Fruit fly (Drosophila melanogaster) whole organism: ENCODE data around the gene CG10428.

Source experiments
- CG8478 ChIP-seq: fragments of >200 bp; optimal IDR thresholded peaks from 2 replicates; lab custom pipeline; 2018; ENCODE audit warnings: inconsistent platforms
- Dll ChIP-seq: fragments of >200 bp; optimal IDR thresholded peaks from 2 replicates; lab custom pipeline; 2017
- EcR ChIP-seq, 2 experiments: fragments of >200 bp; optimal IDR thresholded peaks; 2 replicates each; lab custom pipeline; 2017; ENCODE audit warnings: missing biosample characterization in 2 of 2, missing genetic modification characterization in 2 of 2, missing genetic modification reagents in 2 of 2
- pan ChIP-seq: fragments of >200 bp; optimal IDR thresholded peaks from 2 replicates; lab custom pipeline; 2017
- psq ChIP-seq: fragments of >200 bp; optimal IDR thresholded peaks from 2 replicates; lab custom pipeline; 2017
- usp ChIP-seq: fragments of >200 bp; optimal IDR thresholded peaks from 2 replicates; lab custom pipeline; 2017; ENCODE audit warnings: missing biosample characterization, missing genetic modification characterization, mixed read lengths

Gene CG10428

DNA sequence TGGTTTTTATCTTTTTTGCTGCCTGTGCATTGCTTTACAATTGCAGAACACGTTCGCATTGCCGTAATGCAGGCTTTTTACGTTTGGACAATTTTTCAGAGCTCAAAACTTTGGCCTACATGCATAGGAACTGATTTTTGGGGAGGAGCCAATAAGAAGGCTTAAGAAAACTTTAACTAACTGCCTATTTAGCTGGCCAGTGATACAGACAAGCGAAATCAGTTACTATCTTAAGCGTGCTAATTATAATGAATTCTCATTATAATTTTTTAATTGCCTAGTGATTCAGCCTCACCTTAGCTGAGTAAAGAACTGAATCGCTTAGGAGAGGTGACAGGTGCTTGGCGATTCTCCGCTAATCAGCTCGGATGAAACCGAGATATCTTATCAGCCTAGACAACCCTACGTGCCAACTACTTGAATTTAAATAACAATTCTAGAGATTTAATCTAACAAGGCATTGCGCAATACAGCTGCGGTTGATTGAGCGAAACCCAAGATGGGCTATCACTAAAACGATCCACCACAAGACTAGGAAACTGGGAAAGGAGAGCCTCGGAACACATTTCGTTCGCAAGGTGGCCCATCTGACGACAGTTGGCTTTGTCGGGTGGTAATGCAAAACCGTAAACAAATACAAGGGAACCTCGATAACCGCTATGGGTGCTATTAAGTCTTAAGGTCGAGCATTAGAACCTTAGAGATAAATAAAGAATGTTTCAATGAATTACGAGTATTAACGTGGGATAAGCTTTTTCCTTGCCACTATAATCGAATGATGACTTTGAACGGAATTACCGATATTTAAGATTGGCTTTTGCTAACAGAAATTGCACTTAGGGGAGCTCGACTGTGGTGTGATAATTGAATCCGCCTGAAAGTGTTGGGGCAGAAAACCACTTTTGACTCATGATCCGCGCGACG is 36.8 kb downstream of the CG10428 start:
- TF ChIP-seq Dll (lab: Kevin White, UChicago), result no peak
- no peak for TF ChIP-seq CG8478 (lab: Kevin White, UChicago)
- TF ChIP-seq usp (GFP tag; lab: Kevin White, UChicago), result no peak
- TF ChIP-seq pan (lab: Kevin White, UChicago), result no peak
- TF ChIP-seq psq (lab: Kevin White, UChicago), result no peak
- TF ChIP-seq EcR (GFP tag; optimal IDR thresholded peaks at IDR 0.05; lab: Kevin White, UChicago), result no peak

DNA sequence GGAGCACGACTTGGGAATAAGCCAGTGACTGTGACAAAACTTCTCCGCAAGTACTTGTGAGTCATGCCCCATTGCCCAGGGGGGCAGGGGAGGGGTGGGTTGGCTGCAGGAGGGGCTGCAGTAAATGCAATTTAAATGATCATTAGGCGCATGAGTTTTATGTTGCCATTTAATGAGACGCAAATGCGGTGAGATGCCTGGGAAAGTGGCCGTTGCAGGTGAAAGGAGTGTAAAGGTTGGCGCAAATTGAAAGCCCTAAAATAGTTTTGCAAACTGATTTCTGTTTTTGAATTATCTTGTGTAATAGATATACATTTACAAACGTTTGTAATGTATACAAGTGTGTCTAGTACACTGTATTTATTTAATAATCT is 37.4 kb downstream of the CG10428 start:
- TF ChIP-seq Dll (lab: Kevin White, UChicago), result no peak
- no peak for TF ChIP-seq CG8478 (lab: Kevin White, UChicago)
- no peak for TF ChIP-seq psq (lab: Kevin White, UChicago)
- TF ChIP-seq pan (lab: Kevin White, UChicago), result no peak
- no peak for TF ChIP-seq EcR (GFP tag; optimal IDR thresholded peaks at IDR 0.05; lab: Kevin White, UChicago)
- TF ChIP-seq usp (GFP tag; lab: Kevin White, UChicago), result no peak

DNA sequence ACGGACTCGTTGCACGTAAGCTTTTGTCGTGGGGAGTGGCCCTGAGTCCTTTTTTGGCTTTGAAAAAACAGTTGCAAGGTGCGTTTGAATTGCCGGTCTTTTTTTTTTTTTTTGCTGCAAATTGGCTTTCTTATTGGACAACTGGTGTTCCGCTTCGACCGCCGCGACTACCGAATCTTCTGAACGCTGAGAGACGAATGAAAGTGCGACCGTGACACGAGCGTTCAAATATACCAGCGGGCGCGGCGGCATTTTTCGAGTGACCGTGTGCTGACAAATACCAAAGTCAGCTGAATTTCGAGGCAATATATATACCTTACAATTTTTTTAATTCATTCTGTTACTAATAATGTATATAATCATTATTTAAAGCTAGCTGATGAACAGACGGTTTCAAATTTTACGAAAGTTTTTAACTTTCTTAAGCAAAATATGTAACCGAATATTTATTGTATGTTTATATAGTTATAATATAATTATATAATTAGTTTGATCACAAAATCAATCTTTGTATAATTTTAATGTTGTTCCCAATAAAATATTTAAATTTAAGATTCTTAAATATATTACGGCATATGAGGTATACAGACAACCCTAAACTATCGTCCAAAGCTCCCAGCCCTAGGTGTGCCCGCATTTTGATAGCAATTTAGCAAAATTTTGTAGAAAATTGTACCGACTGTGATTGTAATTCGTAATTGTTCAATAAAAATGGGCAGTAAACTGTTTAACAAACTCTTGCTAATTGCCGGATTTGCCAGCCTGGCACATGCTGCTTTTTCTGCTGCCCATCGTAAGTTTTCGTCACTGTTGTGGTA is 38.6 kb downstream of the CG10428 start, which contains the start of the genes Swip-1 and EMC5:
Gene Swip-1 (minus strand): TSS at position 203 of the 818 bp plus-strand sequence.
Gene EMC5 (plus strand): TSS at position 630 of the 818 bp plus-strand sequence.
- no peak for TF ChIP-seq psq (lab: Kevin White, UChicago)
- TF ChIP-seq Dll (lab: Kevin White, UChicago), result no peak
- TF ChIP-seq CG8478 (lab: Kevin White, UChicago), result no peak
- no peak for TF ChIP-seq pan (lab: Kevin White, UChicago)
- no peak for TF ChIP-seq EcR (GFP tag; optimal IDR thresholded peaks at IDR 0.05; lab: Kevin White, UChicago)
- TF ChIP-seq usp (GFP tag; lab: Kevin White, UChicago), result no peak

DNA sequence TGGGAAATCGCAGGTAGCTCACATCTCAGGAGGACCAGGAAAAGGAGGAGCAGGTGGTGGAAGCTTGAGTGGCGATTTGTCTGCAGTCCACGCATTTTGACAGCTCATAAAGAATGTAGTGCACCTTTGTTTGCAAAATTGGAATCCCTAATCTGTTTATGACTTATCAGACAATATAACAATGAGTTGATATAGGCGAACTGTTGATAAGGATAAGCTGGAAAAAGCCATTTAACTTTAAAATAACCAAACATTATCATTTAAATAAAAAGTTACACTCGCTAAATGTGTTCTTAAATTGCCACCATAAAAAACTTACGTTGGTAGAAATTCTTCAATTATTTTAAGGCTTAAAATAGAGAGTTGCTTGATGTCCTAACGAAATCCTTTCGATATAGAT is 41.4 kb downstream of the CG10428 start, which contains the start of gene CG15170:
Gene CG15170 (minus strand): TSS at position 101 of the 400 bp plus-strand sequence.
- TF ChIP-seq CG8478 (lab: Kevin White, UChicago) (no peak), psq (lab: Kevin White, UChicago) (no peak), Dll (lab: Kevin White, UChicago) (no peak), pan (lab: Kevin White, UChicago) (no peak), EcR (GFP tag; optimal IDR thresholded peaks at IDR 0.05; lab: Kevin White, UChicago) (no peak), usp (GFP tag; lab: Kevin White, UChicago) (no peak)

DNA sequence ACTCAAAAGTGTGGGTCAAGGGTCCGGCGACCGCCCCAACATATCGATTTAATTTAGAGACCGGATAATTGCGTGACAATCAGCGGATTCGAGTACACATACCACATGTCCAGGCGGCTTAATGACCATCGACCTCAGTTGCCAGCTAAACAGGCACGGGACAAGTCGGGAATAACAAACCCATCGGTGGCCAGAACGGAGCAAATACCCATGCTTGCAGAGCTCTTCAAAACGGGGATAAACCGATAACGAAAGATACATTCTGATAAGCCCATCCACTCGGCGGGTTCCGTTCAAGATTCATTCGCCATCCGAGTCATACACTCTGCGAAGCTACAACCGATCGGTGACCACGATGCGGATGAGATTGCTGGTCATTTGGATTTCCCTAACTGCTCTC is 42.0 kb downstream of the CG10428 start, which contains the start of gene CG15169:
Gene CG15169 (plus strand): TSS at position 301 of the 400 bp plus-strand sequence.
- no peak for TF ChIP-seq Dll (lab: Kevin White, UChicago)
- no peak for TF ChIP-seq psq (lab: Kevin White, UChicago)
- TF ChIP-seq CG8478 (lab: Kevin White, UChicago), result no peak
- TF ChIP-seq EcR (GFP tag; optimal IDR thresholded peaks at IDR 0.05; lab: Kevin White, UChicago), result no peak
- TF ChIP-seq pan (lab: Kevin White, UChicago), result no peak
- no peak for TF ChIP-seq usp (GFP tag; lab: Kevin White, UChicago)

DNA sequence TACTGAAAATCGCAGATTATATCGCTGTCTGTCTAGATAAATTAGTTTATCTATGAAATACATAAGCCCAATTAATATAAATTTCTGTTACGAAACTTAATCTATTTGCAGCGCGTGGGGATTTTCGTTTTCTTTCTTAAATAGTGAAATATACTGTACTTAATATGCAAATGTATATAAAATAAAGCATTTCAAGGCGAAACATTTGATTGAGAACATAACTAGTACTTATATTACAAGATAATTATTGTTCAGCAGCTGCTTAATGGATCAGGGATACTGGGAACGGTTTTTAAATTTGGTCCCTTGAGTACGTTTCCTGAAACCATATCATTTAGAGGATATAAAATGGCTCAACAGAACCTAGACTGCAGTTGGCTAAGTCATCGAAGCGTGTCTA is 43.5 kb downstream of the CG10428 start, which contains the start of gene CG46465:
Gene CG46465 (plus strand): TSS at position 301 of the 400 bp plus-strand sequence.
- no peak for TF ChIP-seq psq (lab: Kevin White, UChicago)
- TF ChIP-seq Dll (lab: Kevin White, UChicago), result no peak
- no peak for TF ChIP-seq usp (GFP tag; lab: Kevin White, UChicago)
- no peak for TF ChIP-seq CG8478 (lab: Kevin White, UChicago)
- TF ChIP-seq pan (lab: Kevin White, UChicago), result no peak
- TF ChIP-seq EcR (GFP tag; optimal IDR thresholded peaks at IDR 0.05; lab: Kevin White, UChicago), result no peak

DNA sequence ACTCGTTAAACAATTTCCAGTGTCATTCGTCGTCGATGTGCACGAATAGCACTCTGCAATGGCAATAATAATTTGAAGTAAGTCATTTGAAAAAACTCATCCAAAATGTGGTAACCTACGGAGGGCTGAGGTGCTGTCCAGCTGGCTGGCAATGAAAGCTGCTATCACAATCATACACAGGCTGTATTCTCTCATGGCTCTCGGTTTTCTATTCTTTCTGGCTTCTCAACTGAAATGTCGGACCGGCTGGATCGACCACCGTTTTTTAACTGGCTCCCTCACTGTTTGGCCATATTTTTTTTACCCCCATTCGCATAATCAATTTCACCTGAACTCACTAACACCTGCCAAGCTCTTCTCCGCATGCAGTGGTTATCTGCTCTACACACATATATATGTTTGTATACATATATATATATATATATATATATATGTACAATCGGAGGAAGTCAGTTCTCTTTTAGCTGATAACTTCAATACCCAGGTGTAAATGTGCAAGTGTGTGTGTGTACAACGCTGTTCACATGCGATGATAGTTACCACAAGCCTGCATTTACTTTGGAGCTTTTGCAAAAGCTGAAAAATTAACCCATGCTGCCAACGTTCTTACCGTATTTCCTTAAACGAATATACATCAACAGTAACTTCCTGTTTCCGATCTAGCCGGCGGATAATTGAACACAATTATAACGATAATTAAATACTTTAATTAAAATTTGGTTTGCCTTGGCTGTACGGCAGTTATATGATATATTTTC is 47.2 kb downstream of the CG10428 start, which contains the start of gene CG10650:
Gene CG10650 (minus strand): TSS at position 275 of the 758 bp plus-strand sequence.
- no peak for TF ChIP-seq EcR (GFP tag; optimal IDR thresholded peaks at IDR 0.05; lab: Kevin White, UChicago)
- no peak for TF ChIP-seq psq (lab: Kevin White, UChicago)
- no peak for TF ChIP-seq CG8478 (lab: Kevin White, UChicago)
- no peak for TF ChIP-seq Dll (lab: Kevin White, UChicago)
- no peak for TF ChIP-seq usp (GFP tag; lab: Kevin White, UChicago)
- TF ChIP-seq pan (lab: Kevin White, UChicago), result no peak

DNA sequence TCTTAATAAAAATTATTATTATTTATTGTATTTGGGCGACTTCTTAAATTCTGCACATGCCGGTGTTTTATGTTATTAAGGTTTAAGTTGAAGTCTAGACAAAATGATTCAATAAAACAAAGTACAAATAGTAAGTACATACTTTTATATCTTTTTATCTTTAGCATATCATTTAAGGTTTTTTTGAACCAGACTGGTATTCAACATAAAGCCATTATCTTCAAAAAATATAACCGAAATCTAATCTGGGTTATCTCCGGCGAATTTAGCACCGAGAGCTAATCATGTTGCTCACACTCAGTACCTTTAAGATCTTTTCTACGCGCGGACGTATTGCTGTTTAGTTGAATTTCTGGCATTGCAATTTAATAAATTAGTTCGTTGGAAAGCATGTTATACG is 48.5 kb downstream of the CG10428 start, which contains the start of gene CG31792:
Gene CG31792 (plus strand): TSS at position 301 of the 400 bp plus-strand sequence.
- TF ChIP-seq CG8478 (lab: Kevin White, UChicago) (no peak), psq (lab: Kevin White, UChicago) (no peak), EcR (GFP tag; optimal IDR thresholded peaks at IDR 0.05; lab: Kevin White, UChicago) (no peak), Dll (lab: Kevin White, UChicago) (no peak), usp (GFP tag; lab: Kevin White, UChicago) (no peak), pan (lab: Kevin White, UChicago) (no peak)
